Fruit fly (Drosophila melanogaster) whole organism, embryonic: ENCODE data around the gene CG34287.
A peak's percentile ranks its signal among the peaks of the same experiment; 100 is the strongest.

Experiments used
- Adf1 ChIP-seq: fragments of 200-800 bp; sonication (Bioruptor generic); IDR thresholded peaks from 2 replicates; pipeline ENCODE4 v1.3.6; 2022; ENCODE audit warnings: missing biosample characterization, missing genetic modification characterization
- Atf-2 ChIP-seq: fragments of 200-800 bp; sonication (Bioruptor generic); optimal IDR thresholded peaks from 2 replicates; lab custom pipeline; 2016; ENCODE audit warnings: missing biosample characterization, missing genetic modification characterization
- BEAF-32 ChIP-seq: fragments of 200-800 bp; sonication (Bioruptor generic); optimal IDR thresholded peaks from 3 replicates; lab custom pipeline; 2017; ENCODE audit warnings: missing biosample characterization, missing genetic modification characterization, mild to moderate bottlenecking, moderate library complexity, missing genetic modification reagents
- Bteb2 ChIP-seq: fragments of 200-800 bp; sonication (Bioruptor generic); optimal IDR thresholded peaks from 2 replicates; lab custom pipeline; 2016; ENCODE audit warnings: missing biosample characterization, missing genetic modification characterization
- CG11247 ChIP-seq: fragments of 200-800 bp; sonication (Bioruptor generic); IDR thresholded peaks from 2 replicates; pipeline ENCODE4 v1.3.6; 2022; ENCODE audit warnings: missing biosample characterization, missing genetic modification characterization
- CG11456 ChIP-seq: fragments of 200-800 bp; sonication (Bioruptor generic); IDR thresholded peaks from 3 replicates; pipeline ENCODE4 v1.3.6; 2022; ENCODE audit warnings: missing biosample characterization, missing genetic modification characterization
- CG12071 ChIP-seq: fragments of 200-800 bp; sonication (Bioruptor generic); optimal IDR thresholded peaks from 3 replicates; lab custom pipeline; 2018; ENCODE audit warnings: missing biosample characterization, mild to moderate bottlenecking, missing genetic modification characterization
- CG1233 ChIP-seq: fragments of 200-800 bp; sonication (Bioruptor generic); optimal IDR thresholded peaks from 4 replicates; lab custom pipeline; 2018; ENCODE audit warnings: missing biosample characterization, mild to moderate bottlenecking, missing genetic modification characterization
- CG12659 ChIP-seq: fragments of 200-800 bp; sonication (Bioruptor generic); optimal IDR thresholded peaks from 3 replicates; lab custom pipeline; 2017; ENCODE audit warnings: mild to moderate bottlenecking, missing biosample characterization, missing genetic modification reagents, missing genetic modification characterization
- CG13123 ChIP-seq: fragments of 200-800 bp; sonication (Bioruptor generic); optimal IDR thresholded peaks from 2 replicates; lab custom pipeline; 2016; ENCODE audit warnings: missing biosample characterization, missing genetic modification characterization
- CG14441 ChIP-seq: fragments of 200-800 bp; sonication (Bioruptor generic); IDR thresholded peaks from 2 replicates; pipeline ENCODE4 v1.3.6; 2022; ENCODE audit warnings: missing biosample characterization, missing genetic modification characterization
- CG15011 ChIP-seq: fragments of 200-800 bp; sonication (Bioruptor generic); optimal IDR thresholded peaks from 3 replicates; lab custom pipeline; 2018; ENCODE audit warnings: missing biosample characterization, mild to moderate bottlenecking, missing genetic modification characterization
- CG17912 ChIP-seq: fragments of 200-800 bp; sonication (Bioruptor generic); optimal IDR thresholded peaks from 2 replicates; lab custom pipeline; 2018; ENCODE audit warnings: missing biosample characterization, mild to moderate bottlenecking, missing genetic modification characterization
- CG18476 ChIP-seq: fragments of 200-800 bp; sonication (Bioruptor generic); optimal IDR thresholded peaks from 2 replicates; lab custom pipeline; 2016; ENCODE audit warnings: missing biosample characterization, mild to moderate bottlenecking, missing genetic modification characterization
- CG2129 ChIP-seq: fragments of 200-800 bp; sonication (Bioruptor generic); IDR thresholded peaks from 2 replicates; pipeline ENCODE4 v1.3.6; 2022; ENCODE audit warnings: missing biosample characterization, missing genetic modification characterization; ENCODE audit not compliant: partially characterized antibody
- CG2202 ChIP-seq: fragments of 200-800 bp; sonication (Bioruptor generic); optimal IDR thresholded peaks from 2 replicates; lab custom pipeline; 2018; ENCODE audit warnings: missing biosample characterization, mild to moderate bottlenecking, missing genetic modification characterization
- CG34224 ChIP-seq: fragments of 200-800 bp; sonication (Bioruptor generic); IDR thresholded peaks from 3 replicates; pipeline ENCODE4 v1.3.6; 2022; ENCODE audit warnings: missing biosample characterization, missing genetic modification characterization; ENCODE audit not compliant: partially characterized antibody
- CG34422 ChIP-seq: fragments of 200-800 bp; sonication (Bioruptor generic); IDR thresholded peaks from 3 replicates; pipeline ENCODE4 v1.3.6; 2022; ENCODE audit warnings: missing biosample characterization, missing genetic modification characterization
- CG4424 ChIP-seq: fragments of 200-800 bp; sonication (Bioruptor generic); optimal IDR thresholded peaks from 3 replicates; lab custom pipeline; 2016; ENCODE audit warnings: missing biosample characterization, missing genetic modification characterization
- CG6254 ChIP-seq: fragments of 200-800 bp; sonication (Bioruptor generic); optimal IDR thresholded peaks from 3 replicates; lab custom pipeline; 2017; ENCODE audit warnings: mild to moderate bottlenecking, missing biosample characterization, missing genetic modification reagents, missing genetic modification characterization
- CG6683 ChIP-seq: fragments of 200-800 bp; sonication (Bioruptor generic); optimal IDR thresholded peaks from 2 replicates; lab custom pipeline; 2017; ENCODE audit warnings: missing biosample characterization, mild to moderate bottlenecking, missing genetic modification characterization, missing genetic modification reagents
- CG8359 ChIP-seq: fragments of 200-800 bp; sonication (Bioruptor generic); optimal IDR thresholded peaks from 2 replicates; lab custom pipeline; 2017; ENCODE audit warnings: missing biosample characterization, mild to moderate bottlenecking, missing genetic modification characterization, borderline replicate concordance
- CG9727 ChIP-seq: fragments of 200-800 bp; sonication (Bioruptor generic); optimal IDR thresholded peaks from 3 replicates; lab custom pipeline; 2017; ENCODE audit warnings: missing biosample characterization, mild to moderate bottlenecking, missing genetic modification characterization
- E2f1 ChIP-seq: fragments of 200-800 bp; sonication (Bioruptor generic); IDR thresholded peaks from 2 replicates; pipeline ENCODE4 v1.3.6; 2022; ENCODE audit warnings: missing biosample characterization, missing genetic modification characterization
- Ets65A ChIP-seq: fragments of 200-800 bp; sonication (Bioruptor generic); peaks from one replicate; lab custom pipeline; 2016; ENCODE audit warnings: missing biosample characterization, missing genetic modification characterization
- Gsc ChIP-seq: fragments of 200-800 bp; sonication (Bioruptor generic); IDR thresholded peaks from 2 replicates; pipeline ENCODE4 v1.3.6; 2022; ENCODE audit warnings: missing biosample characterization, missing genetic modification characterization
- HLH4C ChIP-seq: fragments of 200-800 bp; sonication (Bioruptor generic); IDR thresholded peaks from 3 replicates; pipeline ENCODE4 v1.3.6; 2022; ENCODE audit warnings: missing biosample characterization, missing genetic modification characterization; ENCODE audit not compliant: partially characterized antibody
- Hand ChIP-seq: fragments of 200-800 bp; sonication (Bioruptor generic); optimal IDR thresholded peaks from 2 replicates; lab custom pipeline; 2017; ENCODE audit warnings: mild to moderate bottlenecking, missing biosample characterization, missing genetic modification reagents, missing genetic modification characterization
- Max ChIP-seq: fragments of 200-800 bp; sonication (Bioruptor generic); optimal IDR thresholded peaks from 2 replicates; lab custom pipeline; 2016; ENCODE audit warnings: missing biosample characterization, mild to moderate bottlenecking, missing genetic modification characterization
- Nf-YA ChIP-seq: fragments of 200-800 bp; sonication (Bioruptor generic); IDR thresholded peaks from 2 replicates; pipeline ENCODE4 v1.3.6; 2022; ENCODE audit warnings: missing biosample characterization, missing genetic modification characterization
- Optix ChIP-seq: fragments of 200-800 bp; sonication (Bioruptor generic); IDR thresholded peaks from 3 replicates; pipeline ENCODE4 v1.3.6; 2022; ENCODE audit warnings: missing biosample characterization, missing genetic modification characterization
- Pdp1 ChIP-seq, 2 experiments: fragments of 200-800 bp; sonication (Bioruptor generic); optimal IDR thresholded peaks; 3 replicates each; lab custom pipeline; 2016; ENCODE audit warnings: missing biosample characterization in 2 of 2, missing genetic modification characterization in 2 of 2, mild to moderate bottlenecking in 1 of 2, moderate library complexity in 1 of 2
- Side ChIP-seq: fragments of 200-800 bp; sonication (Bioruptor generic); optimal IDR thresholded peaks from 2 replicates; lab custom pipeline; 2016; ENCODE audit warnings: missing biosample characterization, missing genetic modification characterization
- Spps ChIP-seq: fragments of 200-800 bp; sonication (Bioruptor generic); optimal IDR thresholded peaks from 2 replicates; lab custom pipeline; 2018; ENCODE audit warnings: missing biosample characterization, mild to moderate bottlenecking, missing genetic modification characterization
- YL-1 ChIP-seq: fragments of 200-800 bp; sonication (Bioruptor generic); optimal IDR thresholded peaks from 3 replicates; lab custom pipeline; 2017; ENCODE audit warnings: missing biosample characterization, mild to moderate bottlenecking, missing genetic modification characterization
- aop ChIP-seq: fragments of 200-800 bp; sonication (Bioruptor generic); IDR thresholded peaks from 2 replicates; pipeline ENCODE4 v1.3.6; 2022; ENCODE audit warnings: missing biosample characterization, missing genetic modification characterization
- dati ChIP-seq: fragments of 200-800 bp; sonication (Bioruptor generic); IDR thresholded peaks from 2 replicates; pipeline ENCODE4 v1.3.6; 2022; ENCODE audit warnings: missing biosample characterization, missing genetic modification characterization
- fd102C ChIP-seq: fragments of 200-800 bp; sonication (Bioruptor generic); optimal IDR thresholded peaks from 2 replicates; lab custom pipeline; 2018; ENCODE audit warnings: missing biosample characterization, mild to moderate bottlenecking, missing genetic modification characterization, moderate library complexity
- gce ChIP-seq: fragments of 200-800 bp; sonication (Bioruptor generic); IDR thresholded peaks from 3 replicates; pipeline ENCODE4 v1.3.6; 2022; ENCODE audit warnings: missing biosample characterization, missing genetic modification characterization
- ken ChIP-seq: fragments of 200-800 bp; sonication (Bioruptor generic); IDR thresholded peaks from 3 replicates; pipeline ENCODE4 v1.3.6; 2022; ENCODE audit warnings: missing biosample characterization, missing genetic modification characterization
- lola ChIP-seq, 3 experiments: fragments of >200 bp in 2 of 3; fragments of 200-800 bp in 1 of 3; sonication (Bioruptor generic) in 1 of 3; optimal IDR thresholded peaks; 2 replicates each; lab custom pipeline; 2017 to 2019; ENCODE audit warnings: missing biosample characterization in 3 of 3, missing genetic modification characterization in 3 of 3, mild to moderate bottlenecking in 1 of 3, moderate library complexity in 1 of 3
- nerfin-1 ChIP-seq: fragments of 200-800 bp; sonication (Bioruptor generic); optimal IDR thresholded peaks from 3 replicates; lab custom pipeline; 2019; ENCODE audit warnings: missing biosample characterization, mild to moderate bottlenecking, missing genetic modification characterization, moderate library complexity
- psq ChIP-seq: fragments of 200-800 bp; sonication (Bioruptor generic); optimal IDR thresholded peaks from 2 replicates; lab custom pipeline; 2017; ENCODE audit warnings: missing biosample characterization, missing genetic modification characterization
- ranshi ChIP-seq: fragments of 200-800 bp; sonication (Bioruptor generic); IDR thresholded peaks from 2 replicates; pipeline ENCODE4 v1.3.6; 2022; ENCODE audit warnings: missing biosample characterization, missing genetic modification characterization
- ro ChIP-seq: fragments of 200-800 bp; sonication (Bioruptor generic); IDR thresholded peaks from 2 replicates; pipeline ENCODE4 v1.3.6; 2022; ENCODE audit warnings: missing biosample characterization, missing genetic modification characterization
- sna ChIP-seq: fragments of 200-800 bp; sonication (Bioruptor generic); IDR thresholded peaks from 2 replicates; pipeline ENCODE4 v1.3.6; 2022; ENCODE audit warnings: missing biosample characterization, missing genetic modification characterization; ENCODE audit not compliant: partially characterized antibody
- tap ChIP-seq: fragments of 200-800 bp; optimal IDR thresholded peaks from 3 replicates; lab custom pipeline; 2019; ENCODE audit warnings: missing biosample characterization, mild to moderate bottlenecking, missing genetic modification characterization, moderate library complexity
- tio ChIP-seq: fragments of 200-800 bp; sonication (Bioruptor generic); optimal IDR thresholded peaks from 2 replicates; lab custom pipeline; 2017; ENCODE audit warnings: missing biosample characterization, missing genetic modification characterization, inconsistent platforms
- tup ChIP-seq: fragments of 200-800 bp; sonication (Bioruptor generic); optimal IDR thresholded peaks from 2 replicates; lab custom pipeline; 2016; ENCODE audit warnings: missing biosample characterization, mild to moderate bottlenecking, missing genetic modification characterization, moderate library complexity
- zen2 ChIP-seq: fragments of 200-800 bp; sonication (Bioruptor generic); IDR thresholded peaks from 3 replicates; pipeline ENCODE4 v1.3.6; 2022; ENCODE audit warnings: missing biosample characterization, missing genetic modification characterization; ENCODE audit not compliant: partially characterized antibody
- zf30C ChIP-seq: fragments of 200-800 bp; sonication (Bioruptor generic); optimal IDR thresholded peaks from 3 replicates; lab custom pipeline; 2018; ENCODE audit warnings: missing biosample characterization, mild to moderate bottlenecking, missing genetic modification characterization

The CG34287 gene

DNA sequence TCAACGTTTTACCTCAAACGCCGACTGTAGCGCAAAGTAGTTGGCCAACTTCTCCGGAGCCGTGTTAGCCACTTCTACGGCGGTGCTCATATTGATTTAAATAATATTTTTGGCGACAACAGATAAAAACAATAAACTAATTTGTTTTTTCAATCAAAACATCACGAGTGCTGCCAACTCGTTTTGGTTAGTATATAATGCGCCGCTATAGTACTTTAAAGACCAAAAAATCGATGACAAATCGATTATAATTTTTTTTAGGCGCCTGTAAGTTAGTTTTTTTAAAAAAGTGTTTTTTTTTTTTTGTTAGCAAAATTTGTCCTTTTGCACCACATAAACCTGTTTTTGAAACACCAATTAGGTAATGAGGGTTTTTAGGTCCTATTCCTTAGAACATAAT, 31.9 kb upstream of the CG34287 start, which contains the start of gene Hpr1 (continued):
- TF ChIP-seq CG34224 (GFP tag; lab: Robert Waterston, UW), result 0 out of 3 replicates have a peak, but pooled peaks have one; percentile 29
- TF ChIP-seq Side (GFP tag; lab: Kevin White, UChicago), result no peak
- no peak for TF ChIP-seq nerfin-1 (tag; lab: Kevin White, UChicago)
- TF ChIP-seq CG11456, result no peak
- peak; percentile 45 for TF ChIP-seq YL-1 (GFP tag; lab: Kevin White, UChicago)
- no peak for TF ChIP-seq CG11247 (GFP tag; lab: Robert Waterston, UW)
- no peak for TF ChIP-seq CG12071 (GFP tag; lab: Kevin White, UChicago)
- TF ChIP-seq Max (GFP tag; lab: Kevin White, UChicago), result no peak
- no peak for TF ChIP-seq Spps (tag; lab: Kevin White, UChicago)
- TF ChIP-seq ken (GFP tag; lab: Robert Waterston, UW), result no peak
- no peak for TF ChIP-seq Nf-YA (GFP tag; lab: Robert Waterston, UW)
- no peak for TF ChIP-seq Pdp1 (GFP tag; optimal IDR thresholded peaks at IDR 0.05; lab: Kevin White, UChicago)
- TF ChIP-seq CG1233 (GFP tag; lab: Kevin White, UChicago), result no peak
- TF ChIP-seq aop (GFP tag; lab: Robert Waterston, UW), result no peak
- TF ChIP-seq CG9727, result no peak
- TF ChIP-seq dati, result no peak
- TF ChIP-seq zen2, result no peak
- TF ChIP-seq fd102C (GFP tag; lab: Kevin White, UChicago), result no peak
- no peak for TF ChIP-seq CG14441 (GFP tag; lab: Robert Waterston, UW)
- no peak for TF ChIP-seq Optix (GFP tag; lab: Robert Waterston, UW)
- TF ChIP-seq Ets65A (GFP tag; lab: Kevin White, UChicago), result no peak
- no peak for TF ChIP-seq ro (GFP tag; lab: Robert Waterston, UW)
- no peak for TF ChIP-seq gce (GFP tag; lab: Robert Waterston, UW)
- no peak for TF ChIP-seq CG2129 (GFP tag; lab: Robert Waterston, UW)
- no peak for TF ChIP-seq CG34422 (GFP tag; lab: Robert Waterston, UW)
- no peak for TF ChIP-seq tup (GFP tag; lab: Kevin White, UChicago)
- TF ChIP-seq E2f1 (GFP tag; lab: Robert Waterston, UW), result no peak
- no peak for TF ChIP-seq Hand (GFP tag; lab: Kevin White, UChicago)
- TF ChIP-seq CG8359 (GFP tag; lab: Kevin White, UChicago), result no peak
- TF ChIP-seq tap (tag; lab: Kevin White, UChicago), result no peak
- no peak for TF ChIP-seq CG2202 (tag; lab: Kevin White, UChicago)
- TF ChIP-seq tio, result no peak
- no peak for TF ChIP-seq CG4424 (GFP tag; lab: Kevin White, UChicago)
- TF ChIP-seq BEAF-32 (GFP tag; lab: Kevin White, UChicago), result peak; percentile 47
- no peak for TF ChIP-seq psq (GFP tag; lab: Kevin White, UChicago)
- no peak for TF ChIP-seq CG17912 (GFP tag; lab: Kevin White, UChicago)
- no peak for TF ChIP-seq Atf-2 (GFP tag; lab: Kevin White, UChicago)
- TF ChIP-seq Adf1 (GFP tag; lab: Robert Waterston, UW), result no peak
- TF ChIP-seq ranshi (GFP tag; lab: Robert Waterston, UW), result no peak
- no peak for TF ChIP-seq CG15011 (GFP tag; lab: Kevin White, UChicago)
- TF ChIP-seq CG6254 (GFP tag; lab: Kevin White, UChicago), result no peak
- peak; percentile 60 for TF ChIP-seq HLH4C
- no peak for TF ChIP-seq CG18476
- peak; percentile 0 for TF ChIP-seq CG12659 (GFP tag; lab: Kevin White, UChicago)
- TF ChIP-seq Bteb2, result no peak
- TF ChIP-seq lola (GFP tag; optimal IDR thresholded peaks at IDR 0.05; lab: Kevin White, UChicago), result no peak
- TF ChIP-seq CG13123, result no peak
- TF ChIP-seq CG6683 (GFP tag; lab: Kevin White, UChicago), result no peak
- TF ChIP-seq zf30C (GFP tag; lab: Kevin White, UChicago), result no peak
- no peak for TF ChIP-seq Gsc (GFP tag; lab: Robert Waterston, UW)
- peak; percentile 51; the same call in 1 of the 2 replicates for TF ChIP-seq sna
